Fruit fly (Drosophila melanogaster) whole organism, embryonic: ENCODE measurements around the gene CG12607.

Experiments used
- CG10274 ChIP-seq: fragments of 200-800 bp; sonication (Bioruptor generic); optimal IDR thresholded peaks from 3 replicates; lab custom pipeline; 2017; ENCODE audit warnings: missing biosample characterization, mild to moderate bottlenecking, missing genetic modification characterization
- CG10431 ChIP-seq: fragments of 200-800 bp; sonication (Bioruptor generic); optimal IDR thresholded peaks from 3 replicates; lab custom pipeline; 2018; ENCODE audit warnings: missing biosample characterization, mild to moderate bottlenecking, missing genetic modification characterization
- CG11695 ChIP-seq: fragments of 200-800 bp; sonication (Bioruptor generic); IDR thresholded peaks from 3 replicates; pipeline ENCODE4 v1.3.6; 2022; ENCODE audit warnings: missing biosample characterization, missing genetic modification characterization
- CG1233 ChIP-seq: fragments of 200-800 bp; sonication (Bioruptor generic); optimal IDR thresholded peaks from 4 replicates; lab custom pipeline; 2018; ENCODE audit warnings: missing biosample characterization, mild to moderate bottlenecking, missing genetic modification characterization
- CG14860 ChIP-seq: fragments of 200-800 bp; sonication (Bioruptor generic); IDR thresholded peaks from 3 replicates; pipeline ENCODE4 v1.3.6; 2022; ENCODE audit warnings: missing biosample characterization, missing genetic modification characterization; ENCODE audit not compliant: partially characterized antibody
- CG16813 ChIP-seq: fragments of 200-800 bp; sonication (Bioruptor generic); IDR thresholded peaks from 3 replicates; pipeline ENCODE4 v1.3.6; 2022; ENCODE audit warnings: missing biosample characterization, missing genetic modification characterization; ENCODE audit not compliant: partially characterized antibody
- CG17568 ChIP-seq: fragments of 200-800 bp; sonication (Bioruptor generic); optimal IDR thresholded peaks from 2 replicates; lab custom pipeline; 2018; ENCODE audit warnings: missing biosample characterization, mild to moderate bottlenecking, missing genetic modification characterization, moderate library complexity
- CG17612 ChIP-seq: fragments of 200-800 bp; sonication (Bioruptor generic); IDR thresholded peaks from 2 replicates; pipeline ENCODE4 v1.3.6; 2022; ENCODE audit warnings: missing biosample characterization, missing genetic modification characterization
- CG31224 ChIP-seq: fragments of 200-800 bp; sonication (Bioruptor generic); IDR thresholded peaks from 2 replicates; pipeline ENCODE4 v1.3.6; 2022; ENCODE audit warnings: missing biosample characterization, missing genetic modification characterization
- CG4404 ChIP-seq: fragments of 200-800 bp; sonication (Bioruptor generic); IDR thresholded peaks from 2 replicates; pipeline ENCODE4 v1.3.6; 2022; ENCODE audit warnings: missing biosample characterization, missing genetic modification characterization
- CG4617 ChIP-seq: fragments of 200-800 bp; sonication (Bioruptor generic); optimal IDR thresholded peaks from 3 replicates; lab custom pipeline; 2016; ENCODE audit warnings: missing biosample characterization, missing genetic modification characterization, borderline replicate concordance
- CG6654 ChIP-seq: fragments of 200-800 bp; sonication (Bioruptor generic); optimal IDR thresholded peaks from 2 replicates; lab custom pipeline; 2017; ENCODE audit warnings: missing biosample characterization, mild to moderate bottlenecking, missing genetic modification characterization
- CG6765 ChIP-seq: fragments of 200-800 bp; sonication (Bioruptor generic); optimal IDR thresholded peaks from 3 replicates; lab custom pipeline; 2017; ENCODE audit warnings: missing biosample characterization, mild to moderate bottlenecking, missing genetic modification characterization
- CG7372 ChIP-seq: fragments of 200-800 bp; sonication (Bioruptor generic); IDR thresholded peaks from 2 replicates; pipeline ENCODE4 v1.3.6; 2022; ENCODE audit warnings: missing biosample characterization, missing genetic modification characterization
- CG8089 ChIP-seq: fragments of 200-800 bp; sonication (Bioruptor generic); optimal IDR thresholded peaks from 3 replicates; lab custom pipeline; 2016; ENCODE audit warnings: missing biosample characterization, missing genetic modification characterization
- CoRest ChIP-seq: fragments of 200-800 bp; sonication (Bioruptor generic); optimal IDR thresholded peaks from 3 replicates; lab custom pipeline; 2018; ENCODE audit warnings: missing biosample characterization, mild to moderate bottlenecking, missing genetic modification characterization, moderate library complexity
- D19B ChIP-seq: fragments of 200-800 bp; sonication (Bioruptor generic); optimal IDR thresholded peaks from 2 replicates; lab custom pipeline; 2017; ENCODE audit warnings: missing biosample characterization, mild to moderate bottlenecking, missing genetic modification characterization
- Fer3 ChIP-seq: fragments of 200-800 bp; sonication (Bioruptor generic); optimal IDR thresholded peaks from 2 replicates; lab custom pipeline; 2018; ENCODE audit warnings: missing biosample characterization, mild to moderate bottlenecking, missing genetic modification characterization, moderate library complexity
- H15 ChIP-seq: fragments of 200-800 bp; sonication (Bioruptor generic); IDR thresholded peaks from 3 replicates; pipeline ENCODE4 v1.3.6; 2022; ENCODE audit warnings: missing biosample characterization, missing genetic modification characterization
- Hand ChIP-seq: fragments of 200-800 bp; sonication (Bioruptor generic); optimal IDR thresholded peaks from 2 replicates; lab custom pipeline; 2017; ENCODE audit warnings: mild to moderate bottlenecking, missing biosample characterization, missing genetic modification reagents, missing genetic modification characterization
- Lpt ChIP-seq: fragments of >200 bp; optimal IDR thresholded peaks from 2 replicates; lab custom pipeline; 2018; ENCODE audit warnings: missing biosample characterization, missing genetic modification characterization
- MESR4 ChIP-seq: fragments of 200-800 bp; sonication (Bioruptor generic); optimal IDR thresholded peaks from 2 replicates; lab custom pipeline; 2018; ENCODE audit warnings: missing biosample characterization, mild to moderate bottlenecking, missing genetic modification characterization, moderate library complexity
- MTF-1 ChIP-seq: fragments of 200-800 bp; sonication (Bioruptor generic); optimal IDR thresholded peaks from 2 replicates; lab custom pipeline; 2018; ENCODE audit warnings: missing biosample characterization, mild to moderate bottlenecking, missing genetic modification characterization, borderline replicate concordance
- Myb ChIP-seq: fragments of 200-800 bp; sonication (Bioruptor generic); optimal IDR thresholded peaks from 2 replicates; lab custom pipeline; 2016; ENCODE audit warnings: missing biosample characterization, missing genetic modification characterization
- Nf-YB ChIP-seq: fragments of 200-800 bp; sonication (Bioruptor generic); optimal IDR thresholded peaks from 3 replicates; lab custom pipeline; 2019; ENCODE audit warnings: missing biosample characterization, mild to moderate bottlenecking, missing genetic modification characterization, moderate library complexity
- Sry-δ ChIP-seq: fragments of 200-800 bp; sonication (Bioruptor generic); optimal IDR thresholded peaks from 2 replicates; lab custom pipeline; 2016; ENCODE audit warnings: missing biosample characterization, missing genetic modification characterization
- Taf1 ChIP-seq: fragments of 200-800 bp; sonication (Bioruptor generic); IDR thresholded peaks from 2 replicates; pipeline ENCODE4 v1.3.6; 2022; ENCODE audit warnings: missing biosample characterization, missing genetic modification characterization
- Tbp ChIP-seq: fragments of >200 bp; optimal IDR thresholded peaks from 2 replicates; lab custom pipeline; 2018; ENCODE audit warnings: missing biosample characterization, missing genetic modification characterization
- ac ChIP-seq: fragments of 200-800 bp; sonication (Bioruptor generic); optimal IDR thresholded peaks from 3 replicates; lab custom pipeline; 2017; ENCODE audit warnings: missing biosample characterization, mild to moderate bottlenecking, missing genetic modification characterization
- ash1 ChIP-seq: fragments of 200-800 bp; sonication (Bioruptor generic); optimal IDR thresholded peaks from 2 replicates; lab custom pipeline; 2018; ENCODE audit warnings: missing biosample characterization, mild to moderate bottlenecking, missing genetic modification characterization
- bigmax ChIP-seq: fragments of 200-800 bp; sonication (Bioruptor generic); optimal IDR thresholded peaks from 2 replicates; lab custom pipeline; 2018; ENCODE audit warnings: missing biosample characterization, mild to moderate bottlenecking, missing genetic modification characterization
- dmrt11E ChIP-seq: fragments of 200-800 bp; sonication (Bioruptor generic); optimal IDR thresholded peaks from 3 replicates; lab custom pipeline; 2018; ENCODE audit warnings: missing biosample characterization, mild to moderate bottlenecking, missing genetic modification characterization, moderate library complexity
- dysf ChIP-seq: fragments of 200-800 bp; sonication (Bioruptor generic); IDR thresholded peaks from 3 replicates; pipeline ENCODE4 v1.3.6; 2022; ENCODE audit warnings: missing biosample characterization, missing genetic modification characterization
- eve ChIP-seq, 2 experiments: fragments of >200 bp; optimal IDR thresholded peaks; 2 replicates each; lab custom pipeline; 2017; ENCODE audit warnings: missing biosample characterization in 2 of 2, missing genetic modification characterization in 2 of 2
- hb ChIP-seq: fragments of 200-800 bp; sonication (Bioruptor generic); IDR thresholded peaks from 3 replicates; pipeline ENCODE4 v1.3.6; 2022; ENCODE audit warnings: missing biosample characterization, missing genetic modification characterization; ENCODE audit not compliant: partially characterized antibody
- hbn ChIP-seq: fragments of 200-800 bp; sonication (Bioruptor generic); IDR thresholded peaks from 2 replicates; pipeline ENCODE4 v1.3.6; 2022; ENCODE audit warnings: missing biosample characterization, missing genetic modification characterization; ENCODE audit not compliant: partially characterized antibody
- hth ChIP-seq: fragments of >200 bp; optimal IDR thresholded peaks from 2 replicates; lab custom pipeline; 2017; ENCODE audit warnings: inconsistent platforms
- luna ChIP-seq: fragments of 200-800 bp; sonication (Bioruptor generic); optimal IDR thresholded peaks from 2 replicates; lab custom pipeline; 2016; ENCODE audit warnings: missing biosample characterization, missing genetic modification characterization
- mirr ChIP-seq: fragments of 200-800 bp; sonication (Bioruptor generic); optimal IDR thresholded peaks from 3 replicates; lab custom pipeline; 2018; ENCODE audit warnings: missing biosample characterization, mild to moderate bottlenecking, missing genetic modification characterization
- mld ChIP-seq: fragments of 200-800 bp; sonication (Bioruptor generic); IDR thresholded peaks from 3 replicates; pipeline ENCODE4 v1.3.6; 2022; ENCODE audit warnings: missing biosample characterization, missing genetic modification characterization; ENCODE audit not compliant: partially characterized antibody
- peb ChIP-seq: fragments of 200-800 bp; sonication (Bioruptor generic); IDR thresholded peaks from 2 replicates; pipeline ENCODE4 v1.3.6; 2022; ENCODE audit warnings: missing biosample characterization, missing genetic modification characterization
- pho ChIP-seq: fragments of 200-800 bp; sonication (Bioruptor generic); optimal IDR thresholded peaks from 2 replicates; lab custom pipeline; 2016; ENCODE audit warnings: missing biosample characterization, missing genetic modification characterization
- phol ChIP-seq: fragments of 200-800 bp; sonication (Bioruptor generic); optimal IDR thresholded peaks from 3 replicates; lab custom pipeline; 2018; ENCODE audit warnings: missing biosample characterization, mild to moderate bottlenecking, missing genetic modification characterization, moderate library complexity
- row ChIP-seq: fragments of 200-800 bp; sonication (Bioruptor generic); IDR thresholded peaks from 3 replicates; pipeline ENCODE4 v1.3.6; 2022; ENCODE audit warnings: missing biosample characterization, missing genetic modification characterization
- sd ChIP-seq: fragments of 200-800 bp; sonication (Bioruptor generic); optimal IDR thresholded peaks from 3 replicates; lab custom pipeline; 2018; ENCODE audit warnings: missing biosample characterization, mild to moderate bottlenecking, missing genetic modification characterization, moderate library complexity
- sens ChIP-seq: fragments of 200-800 bp; sonication (Bioruptor generic); peaks from one replicate; lab custom pipeline; 2016; ENCODE audit warnings: missing biosample characterization, missing genetic modification characterization
- slbo ChIP-seq: fragments of 200-800 bp; sonication (Bioruptor generic); IDR thresholded peaks from 2 replicates; pipeline ENCODE4 v1.3.6; 2022; ENCODE audit warnings: missing biosample characterization, missing genetic modification characterization
- slp2 ChIP-seq: fragments of 200-800 bp; sonication (Bioruptor generic); optimal IDR thresholded peaks from 2 replicates; lab custom pipeline; 2016; ENCODE audit warnings: missing biosample characterization, missing genetic modification characterization
- sob ChIP-seq: fragments of 200-800 bp; sonication (Bioruptor generic); IDR thresholded peaks from 2 replicates; pipeline ENCODE4 v1.3.6; 2022; ENCODE audit warnings: missing biosample characterization, missing genetic modification characterization
- tup ChIP-seq: fragments of 200-800 bp; sonication (Bioruptor generic); optimal IDR thresholded peaks from 2 replicates; lab custom pipeline; 2016; ENCODE audit warnings: missing biosample characterization, mild to moderate bottlenecking, missing genetic modification characterization, moderate library complexity
- tx ChIP-seq: fragments of 200-800 bp; sonication (Bioruptor generic); optimal IDR thresholded peaks from 2 replicates; lab custom pipeline; 2016; ENCODE audit warnings: missing biosample characterization, missing genetic modification characterization
- usp ChIP-seq: fragments of >200 bp; optimal IDR thresholded peaks from 2 replicates; lab custom pipeline; 2017; ENCODE audit warnings: missing biosample characterization, missing genetic modification characterization

The CG12607 gene

dm6 chr3L:4445824-4446223, 549 bp upstream of the CG12607 start (continued):
- TF ChIP-seq MTF-1 (GFP tag; lab: Kevin White, UChicago) (no peak), usp (GFP tag; lab: Kevin White, UChicago) (no peak), CG11695 (GFP tag; lab: Robert Waterston, UW) (0 out of 3 replicates have a peak, but pooled peaks have one; percentile 25), CG8089 (GFP tag; lab: Kevin White, UChicago) (no peak), dysf (GFP tag; lab: Robert Waterston, UW) (peak; percentile 66), CG4404 (no peak), CG6765 (GFP tag; lab: Kevin White, UChicago) (no peak), eve (GFP tag; optimal IDR thresholded peaks at IDR 0.05; lab: Kevin White, UChicago) (no peak), Fer3 (peak; percentile 22), luna (GFP tag; lab: Kevin White, UChicago) (peak; percentile 2), CG6654 (no peak), phol (tag; lab: Kevin White, UChicago) (no peak), bigmax (GFP tag; lab: Kevin White, UChicago) (no peak), hb (GFP tag; lab: Robert Waterston, UW) (no peak), CG4617 (no peak), sd (tag; lab: Kevin White, UChicago) (no peak), CG16813 (GFP tag; lab: Robert Waterston, UW) (no peak), slbo (GFP tag; lab: Robert Waterston, UW) (peak; percentile 28; the same call in 1 of the 2 replicates), row (no peak), pho (GFP tag; lab: Kevin White, UChicago) (no peak), Nf-YB (GFP tag; lab: Kevin White, UChicago) (no peak), Taf1 (GFP tag; lab: Robert Waterston, UW) (no peak), ash1 (GFP tag; lab: Kevin White, UChicago) (no peak), sob (GFP tag; lab: Robert Waterston, UW) (no peak), CG10431 (GFP tag; lab: Kevin White, UChicago) (no peak), slp2 (GFP tag; lab: Kevin White, UChicago) (no peak), peb (GFP tag; lab: Robert Waterston, UW) (no peak), mld (no peak), CG14860 (GFP tag; lab: Robert Waterston, UW) (no peak), Sry-δ (GFP tag; lab: Kevin White, UChicago) (no peak), H15 (GFP tag; lab: Robert Waterston, UW) (no peak), CG17612 (GFP tag; lab: Robert Waterston, UW) (no peak), tup (no peak), mirr (GFP tag; lab: Kevin White, UChicago) (no peak), dmrt11E (tag; lab: Kevin White, UChicago) (no peak), Myb (GFP tag; lab: Kevin White, UChicago) (no peak), tx (GFP tag; lab: Kevin White, UChicago) (no peak), CoRest (tag; lab: Kevin White, UChicago) (peak; percentile 5), Lpt (no peak), Tbp (GFP tag; lab: Kevin White, UChicago) (no peak), CG10274 (GFP tag; lab: Kevin White, UChicago) (no peak), MESR4 (GFP tag; lab: Kevin White, UChicago) (no peak), Hand (GFP tag; lab: Kevin White, UChicago) (no peak), ac (no peak), D19B (peak; percentile 46), CG1233 (GFP tag; lab: Kevin White, UChicago) (no peak), CG17568 (no peak), hth (lab: Kevin White, UChicago) (no peak), hbn (GFP tag; lab: Robert Waterston, UW) (no peak), CG7372 (GFP tag; lab: Robert Waterston, UW) (peak; percentile 46; the same call in 1 of the 2 replicates), sens (GFP tag; lab: Kevin White, UChicago) (peak; percentile 43), CG31224 (GFP tag; lab: Robert Waterston, UW) (peak; percentile 37; the same call in 1 of the 2 replicates)
